Worm (Caenorhabditis elegans): Measurements from ENCODE around the gene C55C3.6.

DNA sequence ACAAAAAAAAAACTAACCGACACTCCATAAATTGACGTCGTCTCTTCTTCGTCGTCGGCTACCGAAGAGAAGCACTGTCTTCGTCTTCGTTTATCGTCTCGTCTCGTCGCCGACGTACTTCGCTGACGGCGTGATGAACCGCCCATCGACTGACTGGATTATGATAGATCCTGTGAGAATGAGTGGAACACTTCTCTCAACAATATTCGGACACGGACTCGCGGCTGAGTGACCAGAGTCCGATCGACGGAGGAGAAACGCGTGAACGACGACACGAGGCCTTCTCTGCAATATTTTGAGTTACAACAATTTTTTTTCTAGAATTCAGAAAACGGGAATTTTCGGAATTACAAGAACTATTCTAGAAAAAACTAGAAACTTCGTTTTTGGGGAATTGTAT lies 22.7 kb upstream of the C55C3.6 start, which contains the start of gene skn-1:
- TF ChIP-seq efl-1 (GFP tag; optimal IDR thresholded peaks at IDR 0.05), result no peak
- TF ChIP-seq tbp1 (GFP tag; optimal IDR thresholded peaks at IDR 0.05), result no peak
- no peak for TF ChIP-seq ceh-27 (GFP tag; optimal IDR thresholded peaks at IDR 0.05)
- 0 out of 2 replicates have a peak, but pooled peaks have one; percentile 32 for TF ChIP-seq madf-3 (GFP tag; IDR thresholded peaks at IDR 0.05)
- TF ChIP-seq nhr-179 (tag; optimal IDR thresholded peaks at IDR 0.05), result no peak
- TF ChIP-seq F33H1.4 (GFP tag; IDR thresholded peaks at IDR 0.05), result no peak
- no peak for TF ChIP-seq chd-7 (tag; optimal IDR thresholded peaks at IDR 0.05)
- TF ChIP-seq hmg-20 (GFP tag; IDR thresholded peaks at IDR 0.05), result no peak
- no peak for TF ChIP-seq dpff-1 (tag; optimal IDR thresholded peaks at IDR 0.05)
- TF ChIP-seq lin-35 (GFP tag; optimal IDR thresholded peaks at IDR 0.05), result no peak
- no peak for TF ChIP-seq ztf-3 (GFP tag; optimal IDR thresholded peaks at IDR 0.05)
- TF ChIP-seq ztf-26 (tag; optimal IDR thresholded peaks at IDR 0.05), result no peak
- no peak for TF ChIP-seq dox-1 (GFP tag; IDR thresholded peaks at IDR 0.05)
- no peak for TF ChIP-seq him-1 (tag; optimal IDR thresholded peaks at IDR 0.05)
